Fruit fly (Drosophila melanogaster) whole organism, pupa: ENCODE results near the gene CG33703.

Experiments used
- CG10348 ChIP-seq: fragments of 200-800 bp; sonication (Bioruptor generic); IDR thresholded peaks from 2 replicates; pipeline ENCODE4 v1.3.6; 2022; ENCODE audit warnings: missing biosample characterization, missing genetic modification characterization
- CG32121 ChIP-seq: fragments of 200-800 bp; sonication (Bioruptor generic); IDR thresholded peaks from 2 replicates; pipeline ENCODE4 v1.3.6; 2022; ENCODE audit warnings: missing biosample characterization, missing genetic modification characterization
- CG34367 ChIP-seq: fragments of 200-800 bp; sonication (Bioruptor generic); optimal IDR thresholded peaks from 2 replicates; lab custom pipeline; 2018; ENCODE audit warnings: missing biosample characterization, mild to moderate bottlenecking, missing genetic modification characterization
- CG4496 ChIP-seq: fragments of 200-800 bp; sonication (Bioruptor generic); IDR thresholded peaks from 3 replicates; pipeline ENCODE4 v1.3.6; 2022; ENCODE audit warnings: missing biosample characterization, missing genetic modification characterization
- EcR ChIP-seq: fragments of 200-800 bp; sonication (Bioruptor generic); optimal IDR thresholded peaks from 3 replicates; lab custom pipeline; 2019; ENCODE audit warnings: missing biosample characterization, missing genetic modification characterization, mild to moderate bottlenecking, moderate library complexity, missing genetic modification reagents

DNA sequence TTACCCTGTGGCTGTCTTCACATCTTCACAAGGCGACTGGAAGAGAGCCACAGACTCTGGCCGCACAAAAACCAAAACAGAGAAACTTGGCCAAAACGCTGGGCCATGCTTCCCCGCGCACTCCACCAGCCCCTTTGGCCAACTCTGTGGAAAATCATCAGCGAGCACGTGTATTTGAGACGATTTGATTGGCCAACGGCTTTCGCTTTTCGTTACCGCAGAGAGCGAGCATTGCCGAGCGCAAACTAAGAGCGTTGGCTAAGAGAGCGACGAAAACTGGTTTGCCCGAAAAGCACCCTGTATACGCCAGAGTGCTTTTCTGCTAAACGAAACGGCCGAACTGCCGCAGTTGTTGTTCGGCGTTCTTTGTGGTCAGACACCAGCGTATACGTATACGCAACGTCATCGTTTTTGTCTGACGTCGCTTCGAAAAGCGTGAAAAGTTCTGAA lies 34.4 kb upstream of the CG33703 start, which contains the start of gene CG42673:
- TF ChIP-seq EcR (GFP tag; lab: Kevin White, UChicago) (peak; percentile 66), CG34367 (tag; lab: Kevin White, UChicago) (no peak), CG10348 (GFP tag; lab: Robert Waterston, UW) (no peak), CG32121 (GFP tag; lab: Robert Waterston, UW) (peak; percentile 61), CG4496 (GFP tag; lab: Robert Waterston, UW) (peak; percentile 72; the same call in 2 of the 3 replicates)
